Worm (Caenorhabditis elegans): Measurements from ENCODE around the gene sec-20.

Gene sec-20

ce11 chrIII:235115-235514 lies 43.2 kb downstream of the sec-20 start:
- TF ChIP-seq pqm-1 (tag; optimal IDR thresholded peaks at IDR 0.05) (no peak), dmd-8 (GFP tag; IDR thresholded peaks at IDR 0.05) (no peak), nhr-25 (tag; optimal IDR thresholded peaks at IDR 0.05; ENCODE audit: borderline replicate concordance, insufficient read depth) (no peak), mes-2 (tag; optimal IDR thresholded peaks at IDR 0.05; ENCODE audit: poor library complexity, severe bottlenecking) (peak; percentile 54), sdz-12 (GFP tag; optimal IDR thresholded peaks at IDR 0.05) (peak; percentile 50), Y48G9A.11 (GFP tag; IDR thresholded peaks at IDR 0.05) (peak; percentile 34; the same call in 1 of the 2 replicates), dpl-1 (GFP tag; optimal IDR thresholded peaks at IDR 0.05) (peak; percentile 57), spr-3 (GFP tag; optimal IDR thresholded peaks at IDR 0.05) (peak; percentile 36), aha-1 (tag) (peak; percentile 5), madf-9 (GFP tag; conservative IDR thresholded peaks at IDR 0.05) (0 out of 2 replicates have a peak, but pooled peaks have one; percentile 25), nhr-42 (GFP tag; IDR thresholded peaks at IDR 0.05) (peak; percentile 67), hlh-30 (tag; optimal IDR thresholded peaks at IDR 0.05; ENCODE audit: insufficient read depth) (no peak), F49E8.2 (tag; optimal IDR thresholded peaks at IDR 0.05; ENCODE audit: borderline replicate concordance) (peak; percentile 61), T20F7.1 (GFP tag; optimal IDR thresholded peaks at IDR 0.05) (no peak), daf-16 (GFP tag; optimal IDR thresholded peaks at IDR 0.05) (no peak), daf-16 (tag; optimal IDR thresholded peaks at IDR 0.05) (no peak), skn-1 (tag; optimal IDR thresholded peaks at IDR 0.05) (no peak), zip-11 (GFP tag; IDR thresholded peaks at IDR 0.05) (no peak), nhr-76 (tag; optimal IDR thresholded peaks at IDR 0.05) (no peak), mxl-3 (GFP tag; optimal IDR thresholded peaks at IDR 0.05) (no peak), nhr-102 (tag; optimal IDR thresholded peaks at IDR 0.05) (peak; percentile 54), madf-5 (GFP tag; IDR thresholded peaks at IDR 0.05) (no peak), jun-1 (tag; optimal IDR thresholded peaks at IDR 0.05) (no peak), ZK546.5 (tag; optimal IDR thresholded peaks at IDR 0.05) (no peak), rbr-2 (tag; optimal IDR thresholded peaks at IDR 0.05) (peak; percentile 64), hmg-1.1 (GFP tag; IDR thresholded peaks at IDR 0.05) (peak; percentile 65), egl-43 (GFP tag; IDR thresholded peaks at IDR 0.05) (0 out of 2 replicates have a peak, but pooled peaks have one; percentile 44), lin-38 (GFP tag; IDR thresholded peaks at IDR 0.05) (peak; percentile 68), Y105C5A.15 (GFP tag; IDR thresholded peaks at IDR 0.05) (0 out of 2 replicates have a peak, but pooled peaks have one; percentile 22), F44E2.7 (GFP tag; IDR thresholded peaks at IDR 0.05) (no peak), lim-7 (GFP tag; IDR thresholded peaks at IDR 0.05) (no peak), lsy-2 (tag; optimal IDR thresholded peaks at IDR 0.05) (peak in 1 of 2 experiments; percentile 60), nhr-41 (GFP tag; IDR thresholded peaks at IDR 0.05) (no peak), dve-1 (tag; optimal IDR thresholded peaks at IDR 0.05; ENCODE audit: insufficient read depth) (peak; percentile 32), tra-1 (GFP tag; IDR thresholded peaks at IDR 0.05) (0 out of 2 replicates have a peak, but pooled peaks have one; percentile 35), mep-1 (tag; optimal IDR thresholded peaks at IDR 0.05) (peak; percentile 54), dmd-6 (GFP tag; IDR thresholded peaks at IDR 0.05) (0 out of 2 replicates have a peak, but pooled peaks have one; percentile 27), T26A8.4 (GFP tag; IDR thresholded peaks at IDR 0.05) (peak; percentile 74; the same call in 1 of the 2 replicates), arid-1 (GFP tag; conservative IDR thresholded peaks at IDR 0.05) (0 out of 2 replicates have a peak, but pooled peaks have one; percentile 43), ztf-11 (tag; optimal IDR thresholded peaks at IDR 0.05) (no peak), unc-130 (GFP tag; optimal IDR thresholded peaks at IDR 0.05) (peak; percentile 25), unc-62 (GFP tag; optimal IDR thresholded peaks at IDR 0.05 in 1 of 2) (peak in 1 of 2 experiments; percentile 95), unc-62 (tag; optimal IDR thresholded peaks at IDR 0.05) (no peak), hif-1 (tag; optimal IDR thresholded peaks at IDR 0.05) (peak in 1 of 2 experiments; percentile 55), F10B5.3 (tag; optimal IDR thresholded peaks at IDR 0.05) (no peak), zag-1 (tag; optimal IDR thresholded peaks at IDR 0.05) (no peak), zip-2 (tag; optimal IDR thresholded peaks at IDR 0.05) (no peak), Y75B8A.6 (GFP tag; IDR thresholded peaks at IDR 0.05) (no peak), R02D3.7 (tag; optimal IDR thresholded peaks at IDR 0.05) (no peak), lin-39 (tag; optimal IDR thresholded peaks at IDR 0.05) (no peak)
